Worm (Caenorhabditis elegans) whole organism, L4/young adult: ENCODE results near the gene srh-195.

Experiments
- W03F9.2 ChIP-seq: fragments of 150-350 bp; optimal IDR thresholded peaks from 2 replicates; lab custom pipeline; 2014; ENCODE audit warnings: missing biosample characterization, missing genetic modification characterization
- dao-5 ChIP-seq: sonication (generic microtip); optimal IDR thresholded peaks from 2 replicates; lab custom pipeline; 2016; ENCODE audit warnings: missing genotype, missing genetic modification characterization, moderate library complexity, missing compliant biosample characterization
- him-1 ChIP-seq: sonication (generic microtip); optimal IDR thresholded peaks from 2 replicates; lab custom pipeline; 2016; ENCODE audit warnings: missing genotype, missing genetic modification reagents, missing genetic modification characterization, missing compliant biosample characterization

- TF ChIP-seq him-1 (tag; lab: Kevin White, UChicago) (no peak), W03F9.2 (no peak), dao-5 (tag; lab: Kevin White, UChicago) (no peak)
Measured at ce11 chrII:2114488-2114887, 2.2 kb downstream of the srh-195 start.
